Worm (Caenorhabditis elegans): ENCODE measurements around the gene acr-3.

DNA sequence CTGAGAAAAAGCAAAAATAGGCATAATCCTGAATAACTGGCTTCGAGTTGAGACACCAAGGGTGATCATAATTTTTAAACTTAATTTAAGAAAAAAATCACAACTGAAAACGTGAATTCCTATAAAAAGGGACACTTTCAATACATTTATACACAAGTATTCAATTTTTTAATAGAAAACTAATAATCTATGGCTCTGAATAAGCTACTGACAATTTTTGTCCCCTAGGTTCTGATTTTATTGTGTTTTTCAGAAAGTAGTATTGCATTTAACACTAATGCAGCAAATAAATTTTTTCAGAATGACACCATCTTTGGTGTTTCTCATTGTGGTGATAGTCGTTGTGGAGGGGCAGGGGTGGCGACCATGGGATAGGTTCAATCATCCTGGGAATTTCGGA lies 3.9 kb downstream of the acr-3 start, which contains the start of gene nas-11:
- TF ChIP-seq ama-1 (optimal IDR thresholded peaks at IDR 0.05) (no peak), pes-1 (GFP tag; IDR thresholded peaks at IDR 0.05) (no peak), tbx-11 (GFP tag; IDR thresholded peaks at IDR 0.05) (no peak), hnd-1 (tag; optimal IDR thresholded peaks at IDR 0.05) (no peak), tra-4 (tag; optimal IDR thresholded peaks at IDR 0.05) (no peak), ceh-36 (tag; optimal IDR thresholded peaks at IDR 0.05) (no peak), tbx-37 (GFP tag; conservative IDR thresholded peaks at IDR 0.05) (no peak), ceh-13 (GFP tag; optimal IDR thresholded peaks at IDR 0.05) (no peak), aly-1 (tag; optimal IDR thresholded peaks at IDR 0.05) (no peak), ets-7 (tag; optimal IDR thresholded peaks at IDR 0.05) (no peak)
